Worm (Caenorhabditis elegans): Measurements from ENCODE around the gene F07H5.7.

Gene F07H5.7

DNA sequence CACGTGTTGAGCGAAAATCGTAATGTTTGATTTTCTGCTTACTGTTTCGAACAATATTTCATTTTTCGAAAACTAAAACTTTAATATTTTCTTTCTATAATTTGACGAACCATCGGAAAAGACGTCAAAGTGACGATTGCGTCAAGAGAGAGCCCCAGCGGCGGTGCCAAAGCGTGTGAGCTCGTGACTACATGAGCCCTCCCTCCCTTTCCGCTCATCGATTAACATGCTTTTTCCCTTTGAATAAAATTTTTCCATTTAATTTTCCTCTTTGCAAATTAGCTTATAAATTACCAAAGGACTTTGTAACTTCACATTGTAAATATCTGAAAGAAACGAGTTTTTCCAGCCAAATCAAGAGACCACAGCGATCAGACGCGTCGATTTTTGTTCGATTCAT is 51.0 kb downstream of the F07H5.7 start:
- TF ChIP-seq aly-2 (tag; optimal IDR thresholded peaks at IDR 0.05), result no peak
- TF ChIP-seq nhr-12 (tag; optimal IDR thresholded peaks at IDR 0.05), result no peak
- no peak for TF ChIP-seq fkh-4 (tag; optimal IDR thresholded peaks at IDR 0.05; ENCODE audit: borderline replicate concordance)
- no peak for TF ChIP-seq mep-1 (tag; optimal IDR thresholded peaks at IDR 0.05)
- no peak for TF ChIP-seq alr-1 (tag; optimal IDR thresholded peaks at IDR 0.05; ENCODE audit: borderline replicate concordance)
- peak; percentile 29 for TF ChIP-seq rnt-1 (tag; optimal IDR thresholded peaks at IDR 0.05)
- TF ChIP-seq dsc-1 (tag; optimal IDR thresholded peaks at IDR 0.05), result no peak
- no peak for TF ChIP-seq vab-15 (tag; optimal IDR thresholded peaks at IDR 0.05)
- TF ChIP-seq unc-86 (tag; optimal IDR thresholded peaks at IDR 0.05), result no peak
- no peak for TF ChIP-seq nhr-28 (tag; optimal IDR thresholded peaks at IDR 0.05)
- no peak for TF ChIP-seq nhr-85 (tag)
- no peak for TF ChIP-seq unc-98 (GFP tag; IDR thresholded peaks at IDR 0.05)
- TF ChIP-seq unc-30 (tag; optimal IDR thresholded peaks at IDR 0.05), result no peak
- peak; percentile 57 for TF ChIP-seq lin-14 (GFP tag; optimal IDR thresholded peaks at IDR 0.05)
- TF ChIP-seq xbp-1 (tag; optimal IDR thresholded peaks at IDR 0.05), result no peak
- TF ChIP-seq pax-3 (tag; optimal IDR thresholded peaks at IDR 0.05), result no peak
- TF ChIP-seq elt-3 (tag; optimal IDR thresholded peaks at IDR 0.05), result no peak
- no peak for TF ChIP-seq ceh-63 (GFP tag; optimal IDR thresholded peaks at IDR 0.05)
- TF ChIP-seq tbx-2 (tag; optimal IDR thresholded peaks at IDR 0.05), result no peak
- TF ChIP-seq tlp-1 (tag; optimal IDR thresholded peaks at IDR 0.05), result no peak
- TF ChIP-seq ets-5 (GFP tag; IDR thresholded peaks at IDR 0.05), result no peak
- no peak for TF ChIP-seq mab-9 (GFP tag; IDR thresholded peaks at IDR 0.05)
- TF ChIP-seq fkh-10 (GFP tag; optimal IDR thresholded peaks at IDR 0.05), result no peak
- no peak for TF ChIP-seq snpc-4 (tag; optimal IDR thresholded peaks at IDR 0.05)
- TF ChIP-seq ceh-82 (tag; optimal IDR thresholded peaks at IDR 0.05), result peak in 1 of 3 experiments; percentile 10
- TF ChIP-seq Y116A8C.19 (tag; optimal IDR thresholded peaks at IDR 0.05; ENCODE audit: borderline replicate concordance), result no peak
- peak in 1 of 3 experiments; percentile 41 for TF ChIP-seq dpl-1 (GFP tag; optimal IDR thresholded peaks at IDR 0.05)
- no peak for TF ChIP-seq grh-1 (GFP tag; IDR thresholded peaks at IDR 0.05)
- TF ChIP-seq mdl-1 (tag; optimal IDR thresholded peaks at IDR 0.05), result no peak
- peak; percentile 59 for TF ChIP-seq fkh-8 (tag; optimal IDR thresholded peaks at IDR 0.05)
- TF ChIP-seq hpl-2 (GFP tag; optimal IDR thresholded peaks at IDR 0.05), result no peak
- TF ChIP-seq nhr-77 (tag; optimal IDR thresholded peaks at IDR 0.05), result no peak
- TF ChIP-seq lsy-2 (tag; optimal IDR thresholded peaks at IDR 0.05), result peak; percentile 21 to 40
- TF ChIP-seq F16B12.6 (tag; optimal IDR thresholded peaks at IDR 0.05), result no peak
- TF ChIP-seq efl-1 (optimal IDR thresholded peaks at IDR 0.05), result peak in 1 of 2 experiments; percentile 29
- TF ChIP-seq efl-1 (GFP tag; optimal IDR thresholded peaks at IDR 0.05 in 1 of 2), result peak in 1 of 2 experiments; percentile 5
- no peak for TF ChIP-seq nhr-47 (tag; optimal IDR thresholded peaks at IDR 0.05)
- no peak for TF ChIP-seq unc-62 (GFP tag; optimal IDR thresholded peaks at IDR 0.05)

Data from whole organism, L1 larva.